Fruit fly (Drosophila melanogaster) whole organism, embryonic: ENCODE results near the gene CG5107.

Source experiments
- Atf-2 ChIP-seq: fragments of 200-800 bp; sonication (Bioruptor generic); optimal IDR thresholded peaks from 2 replicates; lab custom pipeline; 2016; ENCODE audit warnings: missing biosample characterization, missing genetic modification characterization
- CG10462 ChIP-seq: fragments of 200-800 bp; sonication (Bioruptor generic); optimal IDR thresholded peaks from 2 replicates; lab custom pipeline; 2016; ENCODE audit warnings: missing biosample characterization, missing genetic modification characterization
- CG13775 ChIP-seq: fragments of 200-800 bp; sonication (Bioruptor generic); optimal IDR thresholded peaks from 3 replicates; lab custom pipeline; 2017; ENCODE audit warnings: missing biosample characterization, mild to moderate bottlenecking, missing genetic modification characterization
- CG14667 ChIP-seq: fragments of 200-800 bp; sonication (Bioruptor generic); IDR thresholded peaks from 2 replicates; pipeline ENCODE4 v1.3.6; 2022; ENCODE audit warnings: missing biosample characterization, missing genetic modification characterization
- CG15011 ChIP-seq: fragments of 200-800 bp; sonication (Bioruptor generic); optimal IDR thresholded peaks from 3 replicates; lab custom pipeline; 2018; ENCODE audit warnings: missing biosample characterization, mild to moderate bottlenecking, missing genetic modification characterization
- CG1529 ChIP-seq: fragments of 200-800 bp; sonication (Bioruptor generic); optimal IDR thresholded peaks from 3 replicates; lab custom pipeline; 2018; ENCODE audit warnings: missing biosample characterization, missing genetic modification characterization
- CG17328 ChIP-seq: fragments of 200-800 bp; sonication (Bioruptor generic); IDR thresholded peaks from 2 replicates; pipeline ENCODE4 v1.3.6; 2022; ENCODE audit warnings: missing biosample characterization, missing genetic modification characterization
- CG1792 ChIP-seq: fragments of 200-800 bp; sonication (Bioruptor generic); optimal IDR thresholded peaks from 2 replicates; lab custom pipeline; 2016; ENCODE audit warnings: missing biosample characterization, missing genetic modification characterization
- CG18262 ChIP-seq: fragments of 200-800 bp; optimal IDR thresholded peaks from 3 replicates; lab custom pipeline; 2019; ENCODE audit warnings: missing biosample characterization, mild to moderate bottlenecking, missing genetic modification characterization, moderate library complexity
- CG2875 ChIP-seq: fragments of 200-800 bp; sonication (Bioruptor generic); optimal IDR thresholded peaks from 2 replicates; lab custom pipeline; 2017; ENCODE audit warnings: missing biosample characterization, mild to moderate bottlenecking, missing genetic modification characterization, missing genetic modification reagents
- CG31441 ChIP-seq: fragments of 200-800 bp; sonication (Bioruptor generic); IDR thresholded peaks from 2 replicates; pipeline ENCODE4 v1.3.6; 2022; ENCODE audit warnings: missing biosample characterization, missing genetic modification characterization
- CG4360 ChIP-seq: fragments of 200-800 bp; sonication (Bioruptor generic); IDR thresholded peaks from 2 replicates; pipeline ENCODE4 v1.3.6; 2022; ENCODE audit warnings: missing biosample characterization, missing genetic modification characterization
- CG4424 ChIP-seq: fragments of 200-800 bp; sonication (Bioruptor generic); optimal IDR thresholded peaks from 3 replicates; lab custom pipeline; 2016; ENCODE audit warnings: missing biosample characterization, missing genetic modification characterization
- CG4707 ChIP-seq: fragments of 200-800 bp; sonication (Bioruptor generic); optimal IDR thresholded peaks from 2 replicates; lab custom pipeline; 2018; ENCODE audit warnings: missing biosample characterization, mild to moderate bottlenecking, missing genetic modification characterization, moderate library complexity
- CG6854 ChIP-seq: fragments of 200-800 bp; sonication (Bioruptor generic); optimal IDR thresholded peaks from 3 replicates; lab custom pipeline; 2017; ENCODE audit warnings: missing biosample characterization, mild to moderate bottlenecking, missing genetic modification characterization
- CG7963 ChIP-seq: fragments of 200-800 bp; sonication (Bioruptor generic); IDR thresholded peaks from 3 replicates; pipeline ENCODE4 v1.3.6; 2022; ENCODE audit warnings: missing biosample characterization, missing genetic modification characterization; ENCODE audit not compliant: partially characterized antibody
- CG9215 ChIP-seq: fragments of 200-800 bp; sonication (Bioruptor generic); IDR thresholded peaks from 2 replicates; pipeline ENCODE4 v1.3.6; 2022; ENCODE audit warnings: missing biosample characterization, missing genetic modification characterization
- Dll ChIP-seq: fragments of 200-800 bp; sonication (Bioruptor generic); IDR thresholded peaks from 4 replicates; pipeline ENCODE4 v1.3.6; 2022; ENCODE audit warnings: missing biosample characterization, missing genetic modification characterization; ENCODE audit not compliant: partially characterized antibody
- Drgx ChIP-seq: fragments of 200-800 bp; sonication (Bioruptor generic); IDR thresholded peaks from 2 replicates; pipeline ENCODE4 v1.3.6; 2022; ENCODE audit warnings: missing biosample characterization, missing genetic modification characterization
- HHEX ChIP-seq: fragments of 200-800 bp; sonication (Bioruptor generic); optimal IDR thresholded peaks from 3 replicates; lab custom pipeline; 2017; ENCODE audit warnings: missing biosample characterization, mild to moderate bottlenecking, missing genetic modification characterization, missing genetic modification reagents
- Hey ChIP-seq: fragments of 200-800 bp; sonication (Bioruptor generic); optimal IDR thresholded peaks from 3 replicates; lab custom pipeline; 2018; ENCODE audit warnings: missing biosample characterization, mild to moderate bottlenecking, missing genetic modification characterization
- Hr3 ChIP-seq: fragments of 200-800 bp; sonication (Bioruptor generic); optimal IDR thresholded peaks from 3 replicates; lab custom pipeline; 2016; ENCODE audit warnings: missing biosample characterization, missing genetic modification characterization
- Hr39 ChIP-seq: fragments of >200 bp; optimal IDR thresholded peaks from 2 replicates; lab custom pipeline; 2017
- MBD-R2 ChIP-seq: fragments of 200-800 bp; sonication (Bioruptor generic); IDR thresholded peaks from 2 replicates; pipeline ENCODE4 v1.3.6; 2022; ENCODE audit warnings: missing biosample characterization, missing genetic modification characterization
- TFAM ChIP-seq: fragments of 200-800 bp; sonication (Bioruptor generic); optimal IDR thresholded peaks from 2 replicates; lab custom pipeline; 2017; ENCODE audit warnings: missing biosample characterization, missing genetic modification characterization, inconsistent platforms
- aop ChIP-seq: fragments of 200-800 bp; sonication (Bioruptor generic); IDR thresholded peaks from 2 replicates; pipeline ENCODE4 v1.3.6; 2022; ENCODE audit warnings: missing biosample characterization, missing genetic modification characterization
- ase ChIP-seq: fragments of 200-800 bp; sonication (Bioruptor generic); IDR thresholded peaks from 3 replicates; pipeline ENCODE4 v1.3.6; 2022; ENCODE audit warnings: missing biosample characterization, missing genetic modification characterization
- cato ChIP-seq: fragments of 200-800 bp; sonication (Bioruptor generic); optimal IDR thresholded peaks from 2 replicates; lab custom pipeline; 2016; ENCODE audit warnings: missing biosample characterization, missing genetic modification characterization, borderline replicate concordance
- corto ChIP-seq: fragments of 200-800 bp; sonication (Bioruptor generic); optimal IDR thresholded peaks from 2 replicates; lab custom pipeline; 2016; ENCODE audit warnings: missing biosample characterization, mild to moderate bottlenecking, missing genetic modification characterization, moderate library complexity
- dimm ChIP-seq: fragments of 200-800 bp; sonication (Bioruptor generic); IDR thresholded peaks from 2 replicates; pipeline ENCODE4 v1.3.6; 2022; ENCODE audit warnings: missing biosample characterization, missing genetic modification characterization
- dmrt99B ChIP-seq: fragments of 200-800 bp; sonication (Bioruptor generic); optimal IDR thresholded peaks from 2 replicates; lab custom pipeline; 2018; ENCODE audit warnings: missing biosample characterization, mild to moderate bottlenecking, missing genetic modification characterization, moderate library complexity
- dpn ChIP-seq, 2 experiments: fragments of 200-800 bp; sonication (Bioruptor generic); optimal IDR thresholded peaks; 3 replicates each; lab custom pipeline; 2016; ENCODE audit warnings: missing biosample characterization in 2 of 2, missing genetic modification characterization in 2 of 2
- gcm ChIP-seq: fragments of 200-800 bp; sonication (Bioruptor generic); optimal IDR thresholded peaks from 2 replicates; lab custom pipeline; 2019; ENCODE audit warnings: missing biosample characterization, mild to moderate bottlenecking, missing genetic modification characterization, moderate library complexity
- gem ChIP-seq: fragments of 200-800 bp; sonication (Bioruptor generic); optimal IDR thresholded peaks from 2 replicates; lab custom pipeline; 2019; ENCODE audit warnings: missing biosample characterization, mild to moderate bottlenecking, missing genetic modification characterization, moderate library complexity
- gsb ChIP-seq: fragments of 200-800 bp; sonication (Bioruptor generic); IDR thresholded peaks from 2 replicates; pipeline ENCODE4 v1.3.6; 2022; ENCODE audit warnings: missing biosample characterization, missing genetic modification characterization
- gt ChIP-seq: fragments of 200-800 bp; sonication (Bioruptor generic); IDR thresholded peaks from 2 replicates; pipeline ENCODE4 v1.3.6; 2022; ENCODE audit warnings: missing biosample characterization, missing genetic modification characterization
- hkb ChIP-seq, 2 experiments: fragments of 200-800 bp in 1 of 2; fragments of >200 bp in 1 of 2; sonication (Bioruptor generic) in 1 of 2; IDR thresholded peaks in 1 of 2; optimal IDR thresholded peaks in 1 of 2; 2 replicates each; pipeline versions ENCODE4 v1.3.6 to Lab custom; 2017 to 2022; ENCODE audit warnings: missing biosample characterization in 1 of 2, missing genetic modification characterization in 1 of 2
- insv ChIP-seq, 2 experiments: fragments of 200-800 bp; sonication (Bioruptor generic); optimal IDR thresholded peaks; 3 replicates each; lab custom pipeline; 2016 to 2018; ENCODE audit warnings: missing biosample characterization in 2 of 2, missing genetic modification characterization in 2 of 2
- lbe ChIP-seq: fragments of 200-800 bp; sonication (Bioruptor generic); optimal IDR thresholded peaks from 2 replicates; lab custom pipeline; 2016; ENCODE audit warnings: missing biosample characterization, mild to moderate bottlenecking, missing genetic modification characterization
- luna ChIP-seq: fragments of 200-800 bp; sonication (Bioruptor generic); optimal IDR thresholded peaks from 2 replicates; lab custom pipeline; 2016; ENCODE audit warnings: missing biosample characterization, missing genetic modification characterization
- mirr ChIP-seq: fragments of 200-800 bp; sonication (Bioruptor generic); optimal IDR thresholded peaks from 3 replicates; lab custom pipeline; 2018; ENCODE audit warnings: missing biosample characterization, mild to moderate bottlenecking, missing genetic modification characterization
- pb ChIP-seq: fragments of 200-800 bp; sonication (Bioruptor generic); optimal IDR thresholded peaks from 3 replicates; lab custom pipeline; 2016; ENCODE audit warnings: missing biosample characterization, missing genetic modification characterization
- salm ChIP-seq: fragments of 200-800 bp; sonication (Bioruptor generic); optimal IDR thresholded peaks from 2 replicates; lab custom pipeline; 2018; ENCODE audit warnings: missing biosample characterization, mild to moderate bottlenecking, missing genetic modification characterization
- sens-2 ChIP-seq: fragments of 200-800 bp; sonication (Bioruptor generic); IDR thresholded peaks from 2 replicates; pipeline ENCODE4 v1.3.6; 2022; ENCODE audit warnings: missing biosample characterization, missing genetic modification characterization
- sug ChIP-seq: fragments of 200-800 bp; optimal IDR thresholded peaks from 2 replicates; lab custom pipeline; 2019; ENCODE audit warnings: missing biosample characterization, mild to moderate bottlenecking, missing genetic modification characterization, moderate library complexity
- tll ChIP-seq, 2 experiments: fragments of 200-800 bp in 1 of 2; fragments of >200 bp in 1 of 2; sonication (Bioruptor generic) in 1 of 2; optimal IDR thresholded peaks; 2 replicates each; lab custom pipeline; 2017 to 2019; ENCODE audit warnings: missing biosample characterization in 2 of 2, missing genetic modification characterization in 2 of 2, mild to moderate bottlenecking in 1 of 2, moderate library complexity in 1 of 2
- trem ChIP-seq: fragments of 200-800 bp; optimal IDR thresholded peaks from 3 replicates; lab custom pipeline; 2019; ENCODE audit warnings: missing biosample characterization, mild to moderate bottlenecking, missing genetic modification characterization, moderate library complexity
- unc-4 ChIP-seq: fragments of 200-800 bp; sonication (Bioruptor generic); IDR thresholded peaks from 2 replicates; pipeline ENCODE4 v1.3.6; 2022; ENCODE audit warnings: missing biosample characterization, missing genetic modification characterization; ENCODE audit not compliant: partially characterized antibody
- vvl ChIP-seq: fragments of 200-800 bp; sonication (Bioruptor generic); IDR thresholded peaks from 2 replicates; pipeline ENCODE4 v1.3.6; 2022; ENCODE audit warnings: missing biosample characterization, missing genetic modification characterization
- zfh2 ChIP-seq: fragments of 200-800 bp; sonication (Bioruptor generic); optimal IDR thresholded peaks from 2 replicates; lab custom pipeline; 2016; ENCODE audit warnings: missing biosample characterization, missing genetic modification characterization

The CG5107 gene

dm6 chr3R:25482463-25483173 is 22.4 kb upstream of the CG5107 start, which contains the start of the genes XNP, CG42488 and CG5116 (continued):
- TF ChIP-seq trem (tag; lab: Kevin White, UChicago) (peak; percentile 89), CG15011 (GFP tag; lab: Kevin White, UChicago) (no peak), Drgx (peak; percentile 59), Atf-2 (GFP tag; lab: Kevin White, UChicago) (no peak), hkb (optimal IDR thresholded peaks at IDR 0.05; lab: Kevin White, UChicago) (no peak), hkb (GFP tag; IDR thresholded peaks at IDR 0.05; lab: Robert Waterston, UW) (no peak), corto (GFP tag; lab: Kevin White, UChicago) (no peak), cato (GFP tag; lab: Kevin White, UChicago) (no peak), lbe (GFP tag; lab: Kevin White, UChicago) (peak; percentile 53), dmrt99B (tag; lab: Kevin White, UChicago) (no peak), dpn (GFP tag; optimal IDR thresholded peaks at IDR 0.05; lab: Kevin White, UChicago) (peak in 1 of 2 experiments; percentile 61), CG13775 (peak; percentile 70), gsb (GFP tag; lab: Robert Waterston, UW) (no peak), gem (tag; lab: Kevin White, UChicago) (no peak), CG9215 (GFP tag; lab: Robert Waterston, UW) (peak; percentile 30; the same call in 1 of the 2 replicates), luna (GFP tag; lab: Kevin White, UChicago) (no peak), CG1792 (GFP tag; lab: Kevin White, UChicago) (no peak), Hey (no peak), CG4707 (GFP tag; lab: Kevin White, UChicago) (no peak), CG18262 (tag; lab: Kevin White, UChicago) (no peak), Hr3 (GFP tag; lab: Kevin White, UChicago) (peak; percentile 48), CG7963 (GFP tag; lab: Robert Waterston, UW) (peak; percentile 95), CG31441 (GFP tag; lab: Robert Waterston, UW) (no peak), CG1529 (no peak), gcm (GFP tag; lab: Kevin White, UChicago) (no peak), salm (no peak), CG17328 (GFP tag; lab: Robert Waterston, UW) (peak; percentile 37; the same call in 1 of the 2 replicates), insv (GFP tag; optimal IDR thresholded peaks at IDR 0.05; lab: Kevin White, UChicago) (peak in 1 of 2 experiments; percentile 63), mirr (GFP tag; lab: Kevin White, UChicago) (peak; percentile 38), HHEX (GFP tag; lab: Kevin White, UChicago) (no peak), MBD-R2 (peak; percentile 82), CG4424 (GFP tag; lab: Kevin White, UChicago) (peak; percentile 60), CG4360 (no peak), CG2875 (GFP tag; lab: Kevin White, UChicago) (no peak), aop (no peak), Hr39 (lab: Kevin White, UChicago) (no peak), zfh2 (GFP tag; lab: Kevin White, UChicago) (peak; percentile 56), vvl (GFP tag; lab: Robert Waterston, UW) (peak; percentile 61; the same call in 1 of the 2 replicates), ase (GFP tag; lab: Robert Waterston, UW) (no peak), sens-2 (GFP tag; lab: Robert Waterston, UW) (no peak), Dll (GFP tag; lab: Robert Waterston, UW) (peak; percentile 100), pb (GFP tag; lab: Kevin White, UChicago) (no peak), CG14667 (GFP tag; lab: Robert Waterston, UW) (no peak), dimm (no peak), CG10462 (GFP tag; lab: Kevin White, UChicago) (no peak), sug (tag; lab: Kevin White, UChicago) (peak; percentile 75), gt (GFP tag; lab: Robert Waterston, UW) (no peak), tll (GFP tag; optimal IDR thresholded peaks at IDR 0.05; lab: Kevin White, UChicago) (peak in 1 of 2 experiments; percentile 39), unc-4 (GFP tag; lab: Robert Waterston, UW) (peak; percentile 99), TFAM (no peak), CG6854 (GFP tag; lab: Kevin White, UChicago) (no peak)
